Worm (Caenorhabditis elegans) whole organism, mixed stage, embryonic: Measurements from ENCODE around the gene srbc-42.
A peak's percentile ranks its signal among the peaks of the same experiment; 100 is the strongest.

Source experiments
- M03D4.4 ChIP-seq: sonication (generic microtip); optimal IDR thresholded peaks from 2 replicates; lab custom pipeline; 2017; ENCODE audit warnings: mild to moderate bottlenecking, missing genetic modification characterization, missing compliant biosample characterization
- bed-3 ChIP-seq: fragments of 200-800 bp; sonication (Bioruptor generic); optimal IDR thresholded peaks from 3 replicates; lab custom pipeline; 2018; ENCODE audit warnings: mild to moderate bottlenecking, missing genetic modification characterization, moderate library complexity, missing compliant biosample characterization
- blmp-1 ChIP-seq: fragments of 150-350 bp; optimal IDR thresholded peaks from 2 replicates; lab custom pipeline; 2014; ENCODE audit warnings: missing biosample characterization, missing genetic modification characterization
- ceh-39 ChIP-seq: fragments of 150-350 bp; optimal IDR thresholded peaks from 2 replicates; lab custom pipeline; 2014; ENCODE audit warnings: missing biosample characterization, missing genetic modification characterization
- ceh-43 ChIP-seq: fragments of 200-800 bp; sonication (Bioruptor generic); optimal IDR thresholded peaks from 2 replicates; lab custom pipeline; 2018; ENCODE audit warnings: mild to moderate bottlenecking, missing genetic modification characterization, moderate library complexity, missing compliant biosample characterization
- ceh-83 ChIP-seq: fragments of 200-800 bp; sonication (Bioruptor generic); optimal IDR thresholded peaks from 2 replicates; lab custom pipeline; 2018; ENCODE audit warnings: mild to moderate bottlenecking, missing genetic modification characterization, missing compliant biosample characterization
- cnd-1 ChIP-seq: fragments of 200-800 bp; sonication (Bioruptor generic); optimal IDR thresholded peaks from 2 replicates; lab custom pipeline; 2018; ENCODE audit warnings: mild to moderate bottlenecking, missing genetic modification characterization, missing compliant biosample characterization
- drap-1 ChIP-seq: fragments of 200-800 bp; sonication (Bioruptor generic); optimal IDR thresholded peaks from 3 replicates; lab custom pipeline; 2018; ENCODE audit warnings: mild to moderate bottlenecking, missing genetic modification characterization, missing compliant biosample characterization
- elt-1 ChIP-seq: sonication (generic microtip); optimal IDR thresholded peaks from 2 replicates; lab custom pipeline; 2017; ENCODE audit warnings: missing genetic modification characterization, mild to moderate bottlenecking, missing compliant biosample characterization, antibody characterized with exemption, moderate library complexity, borderline replicate concordance; ENCODE audit not compliant: insufficient read depth
- elt-3 ChIP-seq: fragments of 150-350 bp; optimal IDR thresholded peaks from 2 replicates; lab custom pipeline; 2014; ENCODE audit warnings: missing biosample characterization, missing genetic modification characterization
- flh-1 ChIP-seq: fragments of 200-800 bp; sonication (Bioruptor generic); optimal IDR thresholded peaks from 2 replicates; lab custom pipeline; 2018; ENCODE audit warnings: mild to moderate bottlenecking, missing genetic modification characterization, moderate library complexity, missing compliant biosample characterization
- ham-2 ChIP-seq: fragments of 200-800 bp; sonication (Bioruptor generic); optimal IDR thresholded peaks from 2 replicates; lab custom pipeline; 2018; ENCODE audit warnings: mild to moderate bottlenecking, missing genetic modification characterization, missing compliant biosample characterization
- hlh-1 ChIP-seq: fragments of 150-350 bp; optimal IDR thresholded peaks from 2 replicates; lab custom pipeline; 2014; ENCODE audit warnings: missing biosample characterization, missing genetic modification reagents, missing genetic modification characterization
- lin-13 ChIP-seq: fragments of 150-350 bp; optimal IDR thresholded peaks from 2 replicates; lab custom pipeline; 2014; ENCODE audit warnings: missing biosample characterization, missing genetic modification characterization
- lin-32 ChIP-seq: fragments of 200-800 bp; sonication (Bioruptor generic); optimal IDR thresholded peaks from 2 replicates; lab custom pipeline; 2018; ENCODE audit warnings: mild to moderate bottlenecking, missing genetic modification characterization, missing compliant biosample characterization
- lsy-2 ChIP-seq: fragments of 150-350 bp; optimal IDR thresholded peaks from 2 replicates; lab custom pipeline; 2014; ENCODE audit warnings: missing biosample characterization, missing genetic modification characterization
- mep-1 ChIP-seq: fragments of 150-350 bp; optimal IDR thresholded peaks from 2 replicates; lab custom pipeline; 2017; ENCODE audit warnings: missing biosample characterization, missing genetic modification reagents, missing genetic modification characterization, inconsistent platforms
- mls-2 ChIP-seq: sonication (generic microtip); optimal IDR thresholded peaks from 2 replicates; lab custom pipeline; 2016; ENCODE audit warnings: mild to moderate bottlenecking, missing genetic modification characterization, moderate library complexity, missing compliant biosample characterization
- nhr-12 ChIP-seq: fragments of 150-350 bp; optimal IDR thresholded peaks from 2 replicates; lab custom pipeline; 2014; ENCODE audit warnings: missing biosample characterization, missing genetic modification characterization
- nhr-2 ChIP-seq: fragments of 150-350 bp; optimal IDR thresholded peaks from 2 replicates; lab custom pipeline; 2014; ENCODE audit warnings: missing biosample characterization, missing genetic modification characterization
- nhr-237 ChIP-seq: fragments of 150-350 bp; optimal IDR thresholded peaks from 2 replicates; lab custom pipeline; 2014; ENCODE audit warnings: missing biosample characterization, missing genetic modification characterization
- nhr-28 ChIP-seq: fragments of 150-350 bp; optimal IDR thresholded peaks from 2 replicates; lab custom pipeline; 2014; ENCODE audit warnings: missing biosample characterization, missing genetic modification characterization
- nhr-76 ChIP-seq: sonication (generic microtip); optimal IDR thresholded peaks from 2 replicates; lab custom pipeline; 2017; ENCODE audit warnings: missing biosample characterization, missing genetic modification characterization
- pha-4 ChIP-seq: fragments of 150-350 bp; optimal IDR thresholded peaks from 2 replicates; lab custom pipeline; 2018; ENCODE audit warnings: missing biosample characterization, missing genetic modification reagents, missing genetic modification characterization
- sem-2 ChIP-seq: fragments of 200-800 bp; sonication (Bioruptor generic); optimal IDR thresholded peaks from 2 replicates; lab custom pipeline; 2018; ENCODE audit warnings: mild to moderate bottlenecking, missing genetic modification characterization, missing compliant biosample characterization
- snpc-4 ChIP-seq: fragments of 150-350 bp; optimal IDR thresholded peaks from 2 replicates; lab custom pipeline; 2014; ENCODE audit warnings: missing biosample characterization, missing genetic modification characterization
- sptf-1 ChIP-seq: sonication (generic microtip); optimal IDR thresholded peaks from 2 replicates; lab custom pipeline; 2017; ENCODE audit warnings: mild to moderate bottlenecking, missing genetic modification characterization, moderate library complexity, missing compliant biosample characterization
- tbx-8 ChIP-seq: fragments of 200-800 bp; sonication (Bioruptor generic); optimal IDR thresholded peaks from 2 replicates; lab custom pipeline; 2018; ENCODE audit warnings: mild to moderate bottlenecking, missing genetic modification characterization, moderate library complexity, missing compliant biosample characterization
- unc-120 ChIP-seq: sonication (generic microtip); optimal IDR thresholded peaks from 2 replicates; lab custom pipeline; 2017; ENCODE audit warnings: missing genetic modification characterization, missing compliant biosample characterization; ENCODE audit not compliant: poor library complexity, severe bottlenecking
- unc-39 ChIP-seq: fragments of 150-350 bp; optimal IDR thresholded peaks from 2 replicates; lab custom pipeline; 2014; ENCODE audit warnings: missing biosample characterization, missing genetic modification characterization
- unc-62 ChIP-seq: fragments of 150-350 bp; optimal IDR thresholded peaks from 2 replicates; lab custom pipeline; 2014; ENCODE audit warnings: missing biosample characterization, missing genetic modification reagents, missing genetic modification characterization
- zip-8 ChIP-seq: fragments of 150-350 bp; optimal IDR thresholded peaks from 2 replicates; lab custom pipeline; 2014; ENCODE audit warnings: missing biosample characterization, missing genetic modification characterization

The srbc-42 gene

ce11 chrV:2228781-2229180, 37.8 kb upstream of the srbc-42 start, which contains the start of gene nhr-126:
Gene nhr-126 (plus strand): TSS chrV:2229081.
- TF ChIP-seq elt-3 (tag; lab: Kevin White, UChicago) (no peak), cnd-1 (tag; lab: Kevin White, UChicago) (no peak), ham-2 (GFP tag; lab: Kevin White, UChicago) (no peak), elt-1 (no peak), ceh-83 (GFP tag; lab: Kevin White, UChicago) (no peak), lin-32 (GFP tag; lab: Kevin White, UChicago) (no peak), pha-4 (tag; lab: Kevin White, UChicago) (no peak), nhr-76 (tag; lab: Kevin White, UChicago) (no peak), M03D4.4 (no peak), ceh-39 (tag; lab: Kevin White, UChicago) (no peak), lsy-2 (tag; lab: Kevin White, UChicago) (no peak), mep-1 (no peak), hlh-1 (tag; lab: Kevin White, UChicago) (no peak), blmp-1 (no peak), unc-120 (tag; lab: Kevin White, UChicago) (no peak)

ce11 chrV:2226903-2227302, 35.9 kb upstream of the srbc-42 start, which contains the start of gene nhr-18:
Gene nhr-18 (plus strand): TSS chrV:2227203.
- TF ChIP-seq nhr-28 (tag; lab: Kevin White, UChicago) (no peak), drap-1 (no peak), nhr-2 (tag; lab: Kevin White, UChicago) (no peak), ceh-83 (GFP tag; lab: Kevin White, UChicago) (no peak), unc-120 (tag; lab: Kevin White, UChicago) (no peak), bed-3 (GFP tag; lab: Kevin White, UChicago) (no peak), lin-13 (no peak)
- TF ChIP-seq, all 35 proteins: peak for 0

- TF ChIP-seq sem-2 (GFP tag; lab: Kevin White, UChicago) (no peak), elt-3 (tag; lab: Kevin White, UChicago) (no peak), mls-2 (no peak), zip-8 (tag; lab: Kevin White, UChicago) (no peak), bed-3 (GFP tag; lab: Kevin White, UChicago) (no peak), tbx-8 (no peak), sptf-1 (no peak)
- TF ChIP-seq, all 35 proteins: peak for 0
These were observed 34.1 kb upstream of the srbc-42 start, which contains the start of gene nhr-103 for ce11 chrV:2225130-2225529. Gene nhr-103 (plus strand): TSS chrV:2225430.

ce11 chrV:2221764-2222163, 30.7 kb upstream of the srbc-42 start, which contains the start of gene nhr-128:
Gene nhr-128 (plus strand): TSS chrV:2222064.
- TF ChIP-seq flh-1 (GFP tag; lab: Kevin White, UChicago) (no peak), sem-2 (GFP tag; lab: Kevin White, UChicago) (no peak), pha-4 (tag; lab: Kevin White, UChicago) (no peak), sptf-1 (no peak), snpc-4 (tag; lab: Kevin White, UChicago) (no peak), ceh-43 (GFP tag; lab: Kevin White, UChicago) (no peak), nhr-12 (tag; lab: Kevin White, UChicago) (no peak), unc-39 (tag; lab: Kevin White, UChicago) (no peak), nhr-237 (tag; lab: Kevin White, UChicago) (no peak), mls-2 (no peak), ceh-83 (GFP tag; lab: Kevin White, UChicago) (no peak), nhr-76 (tag; lab: Kevin White, UChicago) (no peak), M03D4.4 (no peak), lsy-2 (tag; lab: Kevin White, UChicago) (no peak), unc-62 (GFP tag; lab: Kevin White, UChicago) (no peak), nhr-2 (tag; lab: Kevin White, UChicago) (no peak), unc-120 (tag; lab: Kevin White, UChicago) (no peak), ham-2 (GFP tag; lab: Kevin White, UChicago) (no peak)

ce11 chrV:2218803-2219202, 27.8 kb upstream of the srbc-42 start, which contains the start of gene nhr-56:
Gene nhr-56 (plus strand): TSS chrV:2219004.
- TF ChIP-seq nhr-28 (tag; lab: Kevin White, UChicago) (no peak), pha-4 (tag; lab: Kevin White, UChicago) (peak; percentile 89), nhr-237 (tag; lab: Kevin White, UChicago) (peak; percentile 44)
- TF ChIP-seq, all 35 proteins: peak for 2
